Fruit fly (Drosophila melanogaster) Kc167 (cell line): ENCODE measurements around the gene CG18585.
"Not testable (repeated sequence)": the region's sequence is repeated elsewhere in the genome, so short reads cannot be mapped to it uniquely, and the experiment has no call there.

Source experiments
- h ChIP-seq: fragments of >200 bp; optimal IDR thresholded peaks from 3 replicates; lab custom pipeline; 2018; ENCODE audit warnings: missing external identifiers
- insv ChIP-seq: fragments of >200 bp; optimal IDR thresholded peaks from 3 replicates; lab custom pipeline; 2018; ENCODE audit warnings: missing external identifiers

DNA sequence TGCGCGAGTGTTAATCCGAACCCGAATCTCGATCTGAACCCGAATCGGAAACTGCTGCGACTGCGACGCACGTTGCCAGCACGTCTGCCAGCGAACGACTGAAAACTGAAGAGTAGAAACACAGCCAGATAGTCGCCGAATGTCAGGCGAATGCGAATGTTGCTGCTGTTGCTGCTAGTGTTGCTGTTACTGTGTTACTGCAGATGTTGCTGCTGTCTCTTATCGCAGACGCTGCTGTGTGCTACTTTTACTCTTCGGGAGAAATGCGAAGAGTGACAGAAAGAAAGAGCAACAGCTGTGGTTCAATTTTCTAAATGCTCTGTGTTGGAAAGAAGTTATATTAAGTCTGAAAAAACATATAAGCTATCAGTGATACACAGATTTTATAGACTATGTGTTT is 47.8 kb upstream of the CG18585 start, which contains the start of gene CG31904:
- TF ChIP-seq h, insv (lab: Kevin White, UChicago): not testable (repeated sequence)
